Fruit fly (Drosophila melanogaster): Measurements from ENCODE around the gene Mst77F.

The Mst77F gene

dm6 chr3L:20784812-20785671 is 32.8 kb downstream of the Mst77F start:
- TF ChIP-seq Myc (optimal IDR thresholded peaks at IDR 0.05): no peak
- TF ChIP-seq h (optimal IDR thresholded peaks at IDR 0.05): no peak
- no peak for TF ChIP-seq psq (optimal IDR thresholded peaks at IDR 0.05)

DNA sequence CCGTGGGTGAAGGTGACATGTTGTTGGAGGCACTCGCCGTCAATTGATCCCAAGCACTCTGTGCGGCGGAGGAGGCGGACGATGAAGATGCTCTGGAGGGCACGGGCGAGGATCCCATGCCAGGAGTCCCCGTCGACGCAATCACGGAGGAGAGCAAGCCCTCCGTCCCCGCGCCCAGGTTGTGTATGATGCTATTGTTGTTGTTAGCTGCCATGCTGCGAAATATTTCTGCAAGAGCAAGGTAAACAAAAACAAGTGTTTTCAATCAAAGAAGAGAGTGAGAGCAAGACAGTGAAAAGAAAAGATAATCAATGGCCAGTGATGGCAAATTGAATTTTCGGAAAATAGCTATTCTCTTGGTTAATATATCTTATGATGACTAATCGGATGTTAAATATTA is 33.4 kb downstream of the Mst77F start:
- TF ChIP-seq psq (optimal IDR thresholded peaks at IDR 0.05): no peak
- no peak for TF ChIP-seq insv (optimal IDR thresholded peaks at IDR 0.05)
- TF ChIP-seq h (optimal IDR thresholded peaks at IDR 0.05): no peak
- no peak for TF ChIP-seq Myc (optimal IDR thresholded peaks at IDR 0.05)
- TF ChIP-seq Sin3A (optimal IDR thresholded peaks at IDR 0.05): no peak
- no peak for TF ChIP-seq ttk (optimal IDR thresholded peaks at IDR 0.05)

DNA sequence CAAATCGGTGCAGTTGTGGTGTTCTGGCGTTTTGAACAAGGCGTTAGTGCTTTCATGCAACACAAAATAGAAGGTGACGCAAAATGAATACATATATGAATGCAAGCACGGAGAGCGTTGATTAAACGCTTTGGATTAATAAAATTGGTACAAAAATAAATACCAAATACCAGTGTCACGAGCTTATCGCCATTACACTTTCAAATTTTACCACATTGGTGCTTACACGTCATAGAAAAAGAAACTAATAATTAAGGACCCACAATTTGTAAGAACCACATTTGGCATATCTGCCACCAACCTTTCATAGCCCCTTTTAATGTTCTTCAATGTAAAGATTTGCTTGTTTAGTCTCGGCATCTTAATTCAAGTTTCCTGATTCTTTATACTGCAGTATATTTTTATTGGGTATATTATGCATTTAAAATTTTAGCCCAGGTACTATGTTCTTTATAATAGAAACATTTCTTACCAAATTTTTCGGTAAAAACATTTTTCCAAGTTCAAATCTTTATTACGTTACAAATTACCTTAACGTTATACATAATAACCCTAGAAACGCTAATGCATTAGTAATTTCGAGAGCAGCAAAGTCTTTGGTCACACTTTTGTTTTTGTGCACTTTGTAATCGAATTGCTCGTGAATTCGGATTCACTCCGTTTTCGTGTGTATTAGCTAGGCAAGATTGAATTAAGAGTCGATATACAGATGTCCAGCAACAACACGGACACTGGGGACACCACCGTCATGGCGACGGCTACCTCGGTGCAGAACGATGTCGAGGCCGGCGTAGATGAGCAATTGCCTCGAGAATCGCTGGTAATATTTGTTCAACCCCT is 39.4 kb downstream of the Mst77F start, which contains the start of the genes Pex16 and Pex14:
Pex16 (minus strand) TSS at position 41 of the 840 bp plus-strand sequence.
Pex14 (plus strand) TSS at position 576 of the 840 bp plus-strand sequence.
- no peak for TF ChIP-seq Sin3A (optimal IDR thresholded peaks at IDR 0.05)
- TF ChIP-seq ttk (optimal IDR thresholded peaks at IDR 0.05): no peak
- TF ChIP-seq Myc (optimal IDR thresholded peaks at IDR 0.05): no peak
- no peak for TF ChIP-seq psq (optimal IDR thresholded peaks at IDR 0.05)
- TF ChIP-seq h (optimal IDR thresholded peaks at IDR 0.05): no peak
- TF ChIP-seq insv (optimal IDR thresholded peaks at IDR 0.05): no peak

dm6 chr3L:20777496-20777895 is 40.3 kb downstream of the Mst77F start:
- no peak for TF ChIP-seq ttk (optimal IDR thresholded peaks at IDR 0.05)
- no peak for TF ChIP-seq insv (optimal IDR thresholded peaks at IDR 0.05)
- TF ChIP-seq Sin3A (optimal IDR thresholded peaks at IDR 0.05): no peak
- TF ChIP-seq Myc (optimal IDR thresholded peaks at IDR 0.05): no peak
- TF ChIP-seq psq (optimal IDR thresholded peaks at IDR 0.05): no peak
- TF ChIP-seq h (optimal IDR thresholded peaks at IDR 0.05): no peak

DNA sequence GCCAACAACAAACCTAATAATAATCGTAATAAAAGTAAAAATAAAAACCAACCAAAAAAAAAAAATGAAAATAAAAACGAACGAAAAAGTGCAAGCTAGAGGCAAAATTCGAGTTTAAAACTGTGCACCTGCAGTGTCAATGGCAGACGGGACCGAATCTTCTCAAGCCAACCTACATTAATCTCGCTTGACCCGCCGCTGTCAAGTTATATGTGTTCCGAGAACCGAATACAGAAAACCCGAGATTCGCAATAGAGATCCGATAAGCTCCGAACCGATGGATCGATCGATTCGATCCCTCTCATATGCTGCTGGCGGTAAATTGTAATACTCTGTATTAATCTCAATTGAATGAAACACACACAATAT is 45.2 kb downstream of the Mst77F start:
- no peak for TF ChIP-seq h (optimal IDR thresholded peaks at IDR 0.05)
- no peak for TF ChIP-seq ttk (optimal IDR thresholded peaks at IDR 0.05)
- no peak for TF ChIP-seq insv (optimal IDR thresholded peaks at IDR 0.05)
- TF ChIP-seq Sin3A (optimal IDR thresholded peaks at IDR 0.05): no peak
- no peak for TF ChIP-seq psq (optimal IDR thresholded peaks at IDR 0.05)
- TF ChIP-seq Myc (optimal IDR thresholded peaks at IDR 0.05): no peak

dm6 chr3L:20771891-20772646 is 45.8 kb downstream of the Mst77F start:
- TF ChIP-seq h (optimal IDR thresholded peaks at IDR 0.05) (no peak), psq (optimal IDR thresholded peaks at IDR 0.05) (no peak), Myc (optimal IDR thresholded peaks at IDR 0.05) (no peak), insv (optimal IDR thresholded peaks at IDR 0.05) (no peak), Sin3A (optimal IDR thresholded peaks at IDR 0.05) (no peak), ttk (optimal IDR thresholded peaks at IDR 0.05) (no peak)

dm6 chr3L:20771001-20771890 is 46.6 kb downstream of the Mst77F start, which contains the start of the genes CG4042 and Pitslre:
Gene CG4042, minus strand, starts transcription at chr3L:20771507.
Gene Pitslre, plus strand, starts transcription at chr3L:20771528.
- TF ChIP-seq psq (optimal IDR thresholded peaks at IDR 0.05) (no peak), ttk (optimal IDR thresholded peaks at IDR 0.05) (no peak), insv (optimal IDR thresholded peaks at IDR 0.05) (no peak), Myc (optimal IDR thresholded peaks at IDR 0.05) (no peak), h (optimal IDR thresholded peaks at IDR 0.05) (no peak), Sin3A (optimal IDR thresholded peaks at IDR 0.05) (no peak)

DNA sequence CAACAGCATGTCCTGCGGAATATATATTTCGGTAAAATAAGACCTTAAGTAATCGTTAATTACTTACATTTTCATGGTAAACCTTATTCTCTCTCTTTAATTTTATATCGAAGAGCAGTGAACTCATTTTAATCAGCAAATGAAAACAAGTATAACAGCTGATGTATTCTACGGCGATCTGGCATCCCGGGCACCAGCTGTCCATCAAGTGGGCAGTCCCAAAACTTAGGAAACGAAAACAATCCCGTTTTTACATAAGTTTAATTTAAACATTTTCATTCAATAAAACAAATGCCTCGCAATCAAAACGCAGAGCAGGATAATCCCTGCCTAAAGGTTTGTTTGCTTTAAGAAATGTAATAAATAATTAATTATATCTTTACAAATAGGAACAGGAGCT is 48.5 kb downstream of the Mst77F start, which contains the start of the genes CG4074 and CG4186:
CG4074 (minus strand) TSS at position 151 of the 400 bp plus-strand sequence.
CG4186 (plus strand) TSS at position 237 of the 400 bp plus-strand sequence.
- TF ChIP-seq ttk (optimal IDR thresholded peaks at IDR 0.05): no peak
- TF ChIP-seq h (optimal IDR thresholded peaks at IDR 0.05): no peak
- no peak for TF ChIP-seq Sin3A (optimal IDR thresholded peaks at IDR 0.05)

DNA sequence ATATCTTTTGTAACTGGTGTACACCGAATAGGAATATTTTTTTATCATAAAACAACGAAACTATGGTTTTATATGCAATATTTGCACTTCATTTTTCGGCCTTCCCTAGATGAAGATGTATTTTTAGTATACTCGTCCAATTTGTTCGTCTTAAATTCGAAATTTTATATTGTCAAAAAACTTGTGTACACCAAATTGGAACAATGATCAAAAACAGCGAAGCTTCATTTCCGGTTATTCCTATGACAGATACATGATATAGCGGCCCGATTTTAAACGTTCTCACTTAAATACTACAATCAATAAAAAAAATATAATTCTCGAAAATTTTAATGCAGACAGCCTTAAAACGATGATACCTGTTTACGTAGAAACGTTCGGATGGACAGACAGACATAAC is 50.6 kb downstream of the Mst77F start:
- TF ChIP-seq Myc (optimal IDR thresholded peaks at IDR 0.05): no peak
- TF ChIP-seq psq (optimal IDR thresholded peaks at IDR 0.05): no peak
- no peak for TF ChIP-seq ttk (optimal IDR thresholded peaks at IDR 0.05)
- no peak for TF ChIP-seq Sin3A (optimal IDR thresholded peaks at IDR 0.05)
- TF ChIP-seq h (optimal IDR thresholded peaks at IDR 0.05): no peak
- TF ChIP-seq insv (optimal IDR thresholded peaks at IDR 0.05): no peak
